Fruit fly (Drosophila melanogaster): Measurements from ENCODE around the gene ome.

Gene ome

DNA sequence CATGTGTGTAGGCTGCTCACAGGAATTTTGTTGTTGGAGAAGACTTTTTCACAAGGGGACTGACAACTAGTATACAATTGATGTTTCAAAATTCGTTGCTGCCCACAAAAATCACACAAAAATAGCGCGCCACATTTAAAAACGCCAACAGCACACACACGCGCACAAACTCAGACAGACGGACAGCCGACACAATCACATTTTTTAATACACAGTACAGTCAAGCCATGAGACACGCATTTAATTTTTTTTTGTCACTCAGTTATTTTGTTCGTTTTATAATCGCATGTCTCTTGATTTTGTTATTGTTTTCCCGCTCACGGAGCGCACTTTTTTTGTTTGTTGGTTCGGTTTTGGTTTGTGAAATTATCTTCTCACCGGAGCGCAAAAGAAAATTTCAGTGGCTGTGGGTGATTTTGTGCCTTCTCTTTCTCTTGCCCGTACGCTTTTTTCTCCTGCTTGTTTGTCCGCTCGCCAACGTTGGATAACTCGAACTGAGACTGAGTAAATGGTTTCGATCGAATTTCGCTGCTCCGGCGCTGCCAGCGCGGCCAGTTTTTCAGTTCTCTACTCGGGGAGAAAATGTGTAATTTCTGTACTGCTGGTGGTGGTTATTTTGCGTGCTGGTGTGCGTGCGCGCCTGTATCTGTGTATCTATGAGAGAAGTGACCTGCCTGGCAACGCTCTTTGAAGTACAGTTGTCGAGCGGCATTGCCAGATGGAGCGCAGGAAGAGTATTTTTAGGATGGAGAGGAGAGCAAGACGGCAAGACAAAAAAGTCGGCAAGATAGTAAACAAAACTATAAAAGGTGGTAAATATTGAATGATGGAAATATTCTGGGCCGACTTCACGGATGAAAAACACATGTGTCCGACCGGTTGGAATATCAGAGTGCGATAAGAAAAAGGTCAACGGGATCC, 85.1 kb downstream of the ome start, which contains the start of gene CG42507 (continued):
- TF ChIP-seq pho (GFP tag; optimal IDR thresholded peaks at IDR 0.05), result peak; percentile 2
- TF ChIP-seq CG9215 (GFP tag; IDR thresholded peaks at IDR 0.05), result peak; percentile 98
- TF ChIP-seq br (optimal IDR thresholded peaks at IDR 0.05), result no peak
- no peak for TF ChIP-seq esg (GFP tag; conservative IDR thresholded peaks at IDR 0.05)
- no peak for TF ChIP-seq CG42726 (GFP tag; IDR thresholded peaks at IDR 0.05; ENCODE audit: partially characterized antibody)
- no peak for TF ChIP-seq lov (optimal IDR thresholded peaks at IDR 0.05)
- TF ChIP-seq lov (GFP tag; IDR thresholded peaks at IDR 0.05), result 0 out of 3 replicates have a peak, but pooled peaks have one; percentile 29
- no peak for TF ChIP-seq Usf (GFP tag; optimal IDR thresholded peaks at IDR 0.05)
- TF ChIP-seq gem (tag; optimal IDR thresholded peaks at IDR 0.05), result peak; percentile 40
- no peak for TF ChIP-seq CG10462 (GFP tag; optimal IDR thresholded peaks at IDR 0.05)
- peak; percentile 41; the same call in 1 of the 2 replicates for TF ChIP-seq CG31224 (GFP tag; IDR thresholded peaks at IDR 0.05)
- TF ChIP-seq CG6272 (GFP tag; IDR thresholded peaks at IDR 0.05), result no peak
- TF ChIP-seq maf-S (GFP tag; optimal IDR thresholded peaks at IDR 0.05), result no peak
- no peak for TF ChIP-seq Stat92E (GFP tag; optimal IDR thresholded peaks at IDR 0.05)
- TF ChIP-seq CG2875 (GFP tag; optimal IDR thresholded peaks at IDR 0.05), result peak; percentile 21
- TF ChIP-seq CG30431 (GFP tag; optimal IDR thresholded peaks at IDR 0.05), result no peak
- TF ChIP-seq aop (GFP tag; IDR thresholded peaks at IDR 0.05), result no peak
- no peak for TF ChIP-seq repo (GFP tag; optimal IDR thresholded peaks at IDR 0.05)
- TF ChIP-seq CG15073 (GFP tag; optimal IDR thresholded peaks at IDR 0.05), result no peak
- no peak for TF ChIP-seq CG2889 (GFP tag; IDR thresholded peaks at IDR 0.05)
- peak; percentile 61 for TF ChIP-seq schlank (tag; optimal IDR thresholded peaks at IDR 0.05)
- peak; percentile 2 for TF ChIP-seq CoRest (tag; optimal IDR thresholded peaks at IDR 0.05)
- no peak for TF ChIP-seq CG4424 (GFP tag; optimal IDR thresholded peaks at IDR 0.05)
- no peak for TF ChIP-seq slou (GFP tag; optimal IDR thresholded peaks at IDR 0.05)
- TF ChIP-seq Aef1 (GFP tag; IDR thresholded peaks at IDR 0.05), result no peak

DNA sequence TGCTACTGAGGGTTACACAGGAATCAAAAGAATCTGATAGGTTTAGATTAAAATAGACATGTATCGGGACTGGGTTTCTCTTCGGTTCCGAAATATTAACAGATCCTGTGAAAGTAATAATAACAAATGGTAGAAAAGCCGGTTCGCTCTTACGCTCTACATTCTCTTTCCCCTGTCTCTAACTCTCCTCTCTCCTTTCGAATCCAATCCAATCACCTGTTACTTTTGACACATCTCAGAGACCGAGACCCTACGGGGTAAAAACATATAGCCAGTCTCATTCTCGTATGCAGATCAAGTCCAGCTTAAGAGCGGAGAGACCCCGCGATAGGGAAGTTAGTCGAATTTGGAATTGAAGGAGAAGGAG, 86.1 kb downstream of the ome start:
- TF ChIP-seq CG6765 (GFP tag; optimal IDR thresholded peaks at IDR 0.05) (no peak), Dad (GFP tag; optimal IDR thresholded peaks at IDR 0.05) (no peak), Dll (GFP tag; IDR thresholded peaks at IDR 0.05; ENCODE audit: partially characterized antibody) (0 out of 4 replicates have a peak, but pooled peaks have one; percentile 12), TFAM (GFP tag; optimal IDR thresholded peaks at IDR 0.05) (no peak), Adf1 (GFP tag; IDR thresholded peaks at IDR 0.05) (no peak), Trl (optimal IDR thresholded peaks at IDR 0.05) (peak in 1 of 2 experiments; percentile 88), Trl (GFP tag; optimal IDR thresholded peaks at IDR 0.05) (no peak), CG3163 (GFP tag; optimal IDR thresholded peaks at IDR 0.05) (peak; percentile 80), scrt (GFP tag; optimal IDR thresholded peaks at IDR 0.05) (peak; percentile 65), CG12659 (GFP tag; optimal IDR thresholded peaks at IDR 0.05) (no peak)

DNA sequence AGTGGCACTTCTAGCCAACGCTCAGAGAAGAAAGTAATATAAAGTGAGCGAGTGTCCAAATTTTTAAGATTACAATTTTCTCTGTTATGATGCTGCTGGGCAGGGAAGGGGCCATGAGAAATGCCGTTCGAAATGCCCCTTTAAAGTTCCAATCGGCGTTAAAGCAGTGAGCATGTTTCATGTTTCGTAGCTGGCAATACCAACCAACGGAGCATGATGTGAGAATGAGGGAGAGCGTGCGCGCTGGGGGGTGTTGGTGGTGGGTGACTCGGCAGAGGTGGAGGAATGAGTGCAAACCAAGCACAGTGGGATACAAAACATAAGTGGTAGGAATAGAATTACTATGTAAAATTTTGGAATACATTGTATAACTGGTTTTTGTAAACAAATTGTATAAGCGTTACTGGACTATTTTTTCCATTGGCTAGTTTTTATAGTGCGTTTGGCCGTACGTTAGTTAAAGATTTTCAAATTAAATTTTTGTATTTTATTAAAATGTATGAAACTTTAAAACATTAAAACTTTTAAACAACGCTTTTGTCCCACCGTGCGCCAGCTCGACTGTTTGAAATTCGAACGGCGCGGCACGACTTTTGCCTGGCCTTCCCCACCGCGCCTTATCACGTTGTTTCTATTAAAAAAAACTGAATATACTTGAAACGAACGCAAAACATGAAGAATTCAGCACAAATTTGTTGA, 86.6 kb downstream of the ome start:
- TF ChIP-seq unpg (GFP tag; optimal IDR thresholded peaks at IDR 0.05), result peak; percentile 100
- TF ChIP-seq CG17361 (GFP tag; IDR thresholded peaks at IDR 0.05), result peak; percentile 100
- peak; percentile 94 for TF ChIP-seq CG2116 (GFP tag; optimal IDR thresholded peaks at IDR 0.05)
- TF ChIP-seq GATAe (GFP tag; conservative IDR thresholded peaks at IDR 0.05), result peak; percentile 99
- peak; percentile 72 for TF ChIP-seq stwl (tag; optimal IDR thresholded peaks at IDR 0.05)
- peak; percentile 94 for TF ChIP-seq fd102C (GFP tag; optimal IDR thresholded peaks at IDR 0.05)
- TF ChIP-seq ap (GFP tag; IDR thresholded peaks at IDR 0.05), result peak; percentile 98
- peak; percentile 99 for TF ChIP-seq CrebB (tag; optimal IDR thresholded peaks at IDR 0.05)
- TF ChIP-seq z (GFP tag; IDR thresholded peaks at IDR 0.05), result peak; percentile 94
- peak; percentile 99 for TF ChIP-seq D19B (GFP tag; optimal IDR thresholded peaks at IDR 0.05)
- TF ChIP-seq lola (GFP tag; optimal IDR thresholded peaks at IDR 0.05), result peak in 1 of 3 experiments; percentile 100
- TF ChIP-seq CG11695 (GFP tag; IDR thresholded peaks at IDR 0.05), result peak; percentile 100
- peak; percentile 98 for TF ChIP-seq CG11398 (GFP tag; optimal IDR thresholded peaks at IDR 0.05)
- TF ChIP-seq CoRest (tag; optimal IDR thresholded peaks at IDR 0.05), result peak; percentile 100

Measured in whole organism, embryonic.